Fruit fly (Drosophila melanogaster) whole organism, embryonic: ENCODE measurements around the gene CG9628.

Source experiments
- ATbp ChIP-seq: fragments of 200-800 bp; sonication (Bioruptor generic); optimal IDR thresholded peaks from 2 replicates; lab custom pipeline; 2017; ENCODE audit warnings: missing biosample characterization, mild to moderate bottlenecking, missing genetic modification characterization, missing genetic modification reagents
- Atf-2 ChIP-seq: fragments of 200-800 bp; sonication (Bioruptor generic); optimal IDR thresholded peaks from 2 replicates; lab custom pipeline; 2016; ENCODE audit warnings: missing biosample characterization, missing genetic modification characterization
- Atf6 ChIP-seq: fragments of 200-800 bp; sonication (Bioruptor generic); IDR thresholded peaks from 2 replicates; pipeline ENCODE4 v1.3.6; 2022; ENCODE audit warnings: missing biosample characterization, missing genetic modification characterization
- Awh ChIP-seq: fragments of 200-800 bp; sonication (Bioruptor generic); IDR thresholded peaks from 2 replicates; pipeline ENCODE4, ENCODE4 v1.3.6; 2022; ENCODE audit warnings: missing biosample characterization, missing genetic modification characterization
- BEAF-32 ChIP-seq: fragments of 200-800 bp; sonication (Bioruptor generic); optimal IDR thresholded peaks from 3 replicates; lab custom pipeline; 2017; ENCODE audit warnings: missing biosample characterization, missing genetic modification characterization, mild to moderate bottlenecking, moderate library complexity, missing genetic modification reagents
- Bdp1 ChIP-seq: fragments of 200-800 bp; sonication (Bioruptor generic); optimal IDR thresholded peaks from 3 replicates; lab custom pipeline; 2016; ENCODE audit warnings: missing biosample characterization, missing genetic modification characterization
- Blimp-1 ChIP-seq: fragments of 200-800 bp; sonication (Bioruptor generic); optimal IDR thresholded peaks from 3 replicates; lab custom pipeline; 2018; ENCODE audit warnings: missing biosample characterization, missing genetic modification characterization, mild to moderate bottlenecking, moderate library complexity, missing genetic modification reagents
- CG12236 ChIP-seq: fragments of 200-800 bp; sonication (Bioruptor generic); optimal IDR thresholded peaks from 2 replicates; lab custom pipeline; 2016; ENCODE audit warnings: missing biosample characterization, missing genetic modification characterization
- CG12659 ChIP-seq: fragments of 200-800 bp; sonication (Bioruptor generic); optimal IDR thresholded peaks from 3 replicates; lab custom pipeline; 2017; ENCODE audit warnings: mild to moderate bottlenecking, missing biosample characterization, missing genetic modification reagents, missing genetic modification characterization
- CG12744 ChIP-seq: fragments of 200-800 bp; sonication (Bioruptor generic); optimal IDR thresholded peaks from 2 replicates; lab custom pipeline; 2016; ENCODE audit warnings: missing biosample characterization, missing genetic modification characterization
- CG13287 ChIP-seq: fragments of 200-800 bp; sonication (Bioruptor generic); IDR thresholded peaks from 2 replicates; pipeline ENCODE4 v1.3.6; 2022; ENCODE audit warnings: missing biosample characterization, missing genetic modification characterization; ENCODE audit not compliant: partially characterized antibody
- CG14710 ChIP-seq: fragments of 200-800 bp; sonication (Bioruptor generic); optimal IDR thresholded peaks from 3 replicates; lab custom pipeline; 2019; ENCODE audit warnings: missing biosample characterization, mild to moderate bottlenecking, missing genetic modification characterization, moderate library complexity
- CG1529 ChIP-seq: fragments of 200-800 bp; sonication (Bioruptor generic); optimal IDR thresholded peaks from 3 replicates; lab custom pipeline; 2018; ENCODE audit warnings: missing biosample characterization, missing genetic modification characterization
- CG1602 ChIP-seq: fragments of 200-800 bp; sonication (Bioruptor generic); optimal IDR thresholded peaks from 3 replicates; lab custom pipeline; 2016; ENCODE audit warnings: missing biosample characterization, missing genetic modification characterization
- CG17186 ChIP-seq: fragments of 200-800 bp; sonication (Bioruptor generic); optimal IDR thresholded peaks from 3 replicates; lab custom pipeline; 2017; ENCODE audit warnings: missing biosample characterization, missing genetic modification reagents, missing genetic modification characterization
- CG17359 ChIP-seq: fragments of 200-800 bp; sonication (Bioruptor generic); optimal IDR thresholded peaks from 3 replicates; lab custom pipeline; 2018; ENCODE audit warnings: missing biosample characterization, mild to moderate bottlenecking, missing genetic modification characterization, moderate library complexity
- CG17612 ChIP-seq: fragments of 200-800 bp; sonication (Bioruptor generic); IDR thresholded peaks from 2 replicates; pipeline ENCODE4 v1.3.6; 2022; ENCODE audit warnings: missing biosample characterization, missing genetic modification characterization
- CG17802 ChIP-seq: fragments of 200-800 bp; sonication (Bioruptor generic); optimal IDR thresholded peaks from 2 replicates; lab custom pipeline; 2018; ENCODE audit warnings: missing biosample characterization, mild to moderate bottlenecking, missing genetic modification characterization, moderate library complexity
- CG3726 ChIP-seq: fragments of 200-800 bp; sonication (Bioruptor generic); IDR thresholded peaks from 3 replicates; pipeline ENCODE4, ENCODE4 v1.3.6; 2022; ENCODE audit warnings: missing biosample characterization, missing genetic modification characterization
- CG6854 ChIP-seq: fragments of 200-800 bp; sonication (Bioruptor generic); optimal IDR thresholded peaks from 3 replicates; lab custom pipeline; 2017; ENCODE audit warnings: missing biosample characterization, mild to moderate bottlenecking, missing genetic modification characterization
- CG8924 ChIP-seq: fragments of 200-800 bp; optimal IDR thresholded peaks from 3 replicates; lab custom pipeline; 2019; ENCODE audit warnings: missing biosample characterization, mild to moderate bottlenecking, missing genetic modification characterization, moderate library complexity
- Dbx ChIP-seq: fragments of 200-800 bp; sonication (Bioruptor generic); IDR thresholded peaks from 3 replicates; pipeline ENCODE4 v1.3.6; 2022; ENCODE audit warnings: missing biosample characterization, missing genetic modification characterization
- Hand ChIP-seq: fragments of 200-800 bp; sonication (Bioruptor generic); optimal IDR thresholded peaks from 2 replicates; lab custom pipeline; 2017; ENCODE audit warnings: mild to moderate bottlenecking, missing biosample characterization, missing genetic modification reagents, missing genetic modification characterization
- Hr39 ChIP-seq: fragments of >200 bp; optimal IDR thresholded peaks from 2 replicates; lab custom pipeline; 2017
- Med ChIP-seq: fragments of 200-800 bp; sonication (Bioruptor generic); peaks from one replicate; lab custom pipeline; 2016; ENCODE audit warnings: missing biosample characterization, missing genetic modification characterization, mild to moderate bottlenecking, inconsistent platforms, moderate library complexity
- NK7.1 ChIP-seq: fragments of 200-800 bp; sonication (Bioruptor generic); optimal IDR thresholded peaks from 3 replicates; lab custom pipeline; 2016; ENCODE audit warnings: missing biosample characterization, missing genetic modification characterization
- Sox100B ChIP-seq: fragments of 200-800 bp; sonication (Bioruptor generic); optimal IDR thresholded peaks from 3 replicates; lab custom pipeline; 2018; ENCODE audit warnings: missing biosample characterization, mild to moderate bottlenecking, missing genetic modification characterization
- Sox102F ChIP-seq: fragments of 200-800 bp; sonication (Bioruptor generic); optimal IDR thresholded peaks from 2 replicates; lab custom pipeline; 2018; ENCODE audit warnings: missing biosample characterization, mild to moderate bottlenecking, missing genetic modification characterization, moderate library complexity
- YL-1 ChIP-seq: fragments of 200-800 bp; sonication (Bioruptor generic); optimal IDR thresholded peaks from 3 replicates; lab custom pipeline; 2017; ENCODE audit warnings: missing biosample characterization, mild to moderate bottlenecking, missing genetic modification characterization
- abd-A ChIP-seq: fragments of 200-800 bp; sonication (Bioruptor generic); optimal IDR thresholded peaks from 3 replicates; lab custom pipeline; 2019; ENCODE audit warnings: missing biosample characterization, mild to moderate bottlenecking, missing genetic modification characterization, moderate library complexity
- al ChIP-seq: fragments of 200-800 bp; sonication (Bioruptor generic); IDR thresholded peaks from 2 replicates; pipeline ENCODE4 v1.3.6; 2022; ENCODE audit warnings: missing biosample characterization, missing genetic modification characterization
- ara ChIP-seq: fragments of 200-800 bp; sonication (Bioruptor generic); IDR thresholded peaks from 2 replicates; pipeline ENCODE4 v1.3.6; 2022; ENCODE audit warnings: missing biosample characterization, missing genetic modification characterization
- az2 ChIP-seq: fragments of 200-800 bp; sonication (Bioruptor generic); optimal IDR thresholded peaks from 3 replicates; lab custom pipeline; 2016; ENCODE audit warnings: missing biosample characterization, missing genetic modification characterization
- bsh ChIP-seq, 2 experiments: fragments of 200-800 bp; sonication (Bioruptor generic); optimal IDR thresholded peaks; 2 replicates each; lab custom pipeline; 2017 to 2018; ENCODE audit warnings: mild to moderate bottlenecking in 2 of 2, missing biosample characterization in 2 of 2, missing genetic modification characterization in 2 of 2, moderate library complexity in 1 of 2
- cas ChIP-seq: fragments of 200-800 bp; sonication (Bioruptor generic); IDR thresholded peaks from 2 replicates; pipeline ENCODE4 v1.3.6; 2022; ENCODE audit warnings: missing biosample characterization, missing genetic modification characterization
- ci ChIP-seq: fragments of 200-800 bp; sonication (Bioruptor generic); IDR thresholded peaks from 3 replicates; pipeline ENCODE4 v1.3.6; 2022; ENCODE audit warnings: missing biosample characterization, missing genetic modification characterization
- dmrt11E ChIP-seq: fragments of 200-800 bp; sonication (Bioruptor generic); optimal IDR thresholded peaks from 3 replicates; lab custom pipeline; 2018; ENCODE audit warnings: missing biosample characterization, mild to moderate bottlenecking, missing genetic modification characterization, moderate library complexity
- gt ChIP-seq: fragments of 200-800 bp; sonication (Bioruptor generic); IDR thresholded peaks from 2 replicates; pipeline ENCODE4 v1.3.6; 2022; ENCODE audit warnings: missing biosample characterization, missing genetic modification characterization
- insv ChIP-seq, 2 experiments: fragments of 200-800 bp; sonication (Bioruptor generic); optimal IDR thresholded peaks; 3 replicates each; lab custom pipeline; 2016 to 2018; ENCODE audit warnings: missing biosample characterization in 2 of 2, missing genetic modification characterization in 2 of 2
- kni ChIP-seq: fragments of 200-800 bp; sonication (Bioruptor generic); optimal IDR thresholded peaks from 3 replicates; lab custom pipeline; 2017; ENCODE audit warnings: mild to moderate bottlenecking, missing biosample characterization, missing genetic modification reagents, missing genetic modification characterization
- lola ChIP-seq, 3 experiments: fragments of >200 bp in 2 of 3; fragments of 200-800 bp in 1 of 3; sonication (Bioruptor generic) in 1 of 3; optimal IDR thresholded peaks; 2 replicates each; lab custom pipeline; 2017 to 2019; ENCODE audit warnings: missing biosample characterization in 3 of 3, missing genetic modification characterization in 3 of 3, mild to moderate bottlenecking in 1 of 3, moderate library complexity in 1 of 3
- luna ChIP-seq: fragments of 200-800 bp; sonication (Bioruptor generic); optimal IDR thresholded peaks from 2 replicates; lab custom pipeline; 2016; ENCODE audit warnings: missing biosample characterization, missing genetic modification characterization
- nmo ChIP-seq: fragments of 200-800 bp; sonication (Bioruptor generic); optimal IDR thresholded peaks from 2 replicates; lab custom pipeline; 2018; ENCODE audit warnings: missing biosample characterization, mild to moderate bottlenecking, missing genetic modification characterization, moderate library complexity
- ranshi ChIP-seq: fragments of 200-800 bp; sonication (Bioruptor generic); IDR thresholded peaks from 2 replicates; pipeline ENCODE4 v1.3.6; 2022; ENCODE audit warnings: missing biosample characterization, missing genetic modification characterization
- shn ChIP-seq: fragments of 200-800 bp; sonication (Bioruptor generic); optimal IDR thresholded peaks from 3 replicates; lab custom pipeline; 2016; ENCODE audit warnings: missing biosample characterization, missing genetic modification characterization
- so ChIP-seq: fragments of 200-800 bp; sonication (Bioruptor generic); IDR thresholded peaks from 3 replicates; pipeline ENCODE4 v1.3.6; 2022; ENCODE audit warnings: missing biosample characterization, missing genetic modification characterization
- sqz ChIP-seq: fragments of 200-800 bp; sonication (Bioruptor generic); optimal IDR thresholded peaks from 3 replicates; lab custom pipeline; 2018; ENCODE audit warnings: missing biosample characterization, mild to moderate bottlenecking, missing genetic modification characterization
- tio ChIP-seq: fragments of 200-800 bp; sonication (Bioruptor generic); optimal IDR thresholded peaks from 2 replicates; lab custom pipeline; 2017; ENCODE audit warnings: missing biosample characterization, missing genetic modification characterization, inconsistent platforms
- vvl ChIP-seq: fragments of 200-800 bp; sonication (Bioruptor generic); IDR thresholded peaks from 2 replicates; pipeline ENCODE4 v1.3.6; 2022; ENCODE audit warnings: missing biosample characterization, missing genetic modification characterization

CG9628 gene

dm6 chr3L:14659954-14660907, 37.6 kb downstream of the CG9628 start (continued):
- TF ChIP-seq Sox100B (no peak), dmrt11E (peak; percentile 1), CG14710 (no peak), Atf6 (GFP tag; lab: Robert Waterston, UW) (no peak), abd-A (tag; lab: Kevin White, UChicago) (peak; percentile 66), Atf-2 (GFP tag; lab: Kevin White, UChicago) (no peak), NK7.1 (GFP tag; lab: Kevin White, UChicago) (no peak), shn (no peak), Blimp-1 (GFP tag; lab: Kevin White, UChicago) (peak; percentile 71), bsh (GFP tag; optimal IDR thresholded peaks at IDR 0.05; lab: Kevin White, UChicago) (peak in 1 of 2 experiments; percentile 29), CG8924 (tag; lab: Kevin White, UChicago) (no peak), Hand (GFP tag; lab: Kevin White, UChicago) (no peak), lola (GFP tag; optimal IDR thresholded peaks at IDR 0.05; lab: Kevin White, UChicago) (no peak), nmo (GFP tag; lab: Kevin White, UChicago) (peak; percentile 5), BEAF-32 (GFP tag; lab: Kevin White, UChicago) (no peak), Awh (GFP tag; lab: Robert Waterston, UW) (no peak), YL-1 (no peak), kni (GFP tag; lab: Kevin White, UChicago) (peak; percentile 7), CG13287 (GFP tag; lab: Robert Waterston, UW) (peak; percentile 16; the same call in 1 of the 2 replicates), ranshi (GFP tag; lab: Robert Waterston, UW) (no peak), CG12236 (no peak), gt (no peak), ci (GFP tag; lab: Robert Waterston, UW) (0 out of 3 replicates have a peak, but pooled peaks have one; percentile 15), tio (GFP tag; lab: Kevin White, UChicago) (no peak), al (GFP tag; lab: Robert Waterston, UW) (no peak), CG17612 (no peak), Sox102F (GFP tag; lab: Kevin White, UChicago) (peak; percentile 2), Med (GFP tag; lab: Kevin White, UChicago) (peak; percentile 70), az2 (no peak), cas (GFP tag; lab: Robert Waterston, UW) (no peak), CG17186 (GFP tag; lab: Kevin White, UChicago) (no peak), CG3726 (GFP tag; lab: Robert Waterston, UW) (no peak), so (no peak), CG6854 (GFP tag; lab: Kevin White, UChicago) (no peak), CG12659 (GFP tag; lab: Kevin White, UChicago) (no peak), vvl (GFP tag; lab: Robert Waterston, UW) (peak; percentile 74; the same call in 1 of the 2 replicates), ara (GFP tag; lab: Robert Waterston, UW) (no peak), CG17802 (tag; lab: Kevin White, UChicago) (no peak), CG1602 (GFP tag; lab: Kevin White, UChicago) (no peak), sqz (GFP tag; lab: Kevin White, UChicago) (peak; percentile 61), Dbx (no peak), ATbp (GFP tag; lab: Kevin White, UChicago) (peak; percentile 10), insv (GFP tag; optimal IDR thresholded peaks at IDR 0.05; lab: Kevin White, UChicago) (no peak), CG17359 (tag; lab: Kevin White, UChicago) (peak; percentile 12), luna (GFP tag; lab: Kevin White, UChicago) (no peak), CG12744 (GFP tag; lab: Kevin White, UChicago) (no peak), CG1529 (GFP tag; lab: Kevin White, UChicago) (peak; percentile 20), Hr39 (lab: Kevin White, UChicago) (no peak), Bdp1 (no peak)
